Worm (Caenorhabditis elegans) whole organism, L4/young adult: ENCODE results near the gene catp-8.

Experiments
- dao-5 ChIP-seq: sonication (generic microtip); optimal IDR thresholded peaks from 2 replicates; lab custom pipeline; 2016; ENCODE audit warnings: missing genotype, missing genetic modification characterization, moderate library complexity, missing compliant biosample characterization
- him-1 ChIP-seq: sonication (generic microtip); optimal IDR thresholded peaks from 2 replicates; lab custom pipeline; 2016; ENCODE audit warnings: missing genotype, missing genetic modification reagents, missing genetic modification characterization, missing compliant biosample characterization

DNA sequence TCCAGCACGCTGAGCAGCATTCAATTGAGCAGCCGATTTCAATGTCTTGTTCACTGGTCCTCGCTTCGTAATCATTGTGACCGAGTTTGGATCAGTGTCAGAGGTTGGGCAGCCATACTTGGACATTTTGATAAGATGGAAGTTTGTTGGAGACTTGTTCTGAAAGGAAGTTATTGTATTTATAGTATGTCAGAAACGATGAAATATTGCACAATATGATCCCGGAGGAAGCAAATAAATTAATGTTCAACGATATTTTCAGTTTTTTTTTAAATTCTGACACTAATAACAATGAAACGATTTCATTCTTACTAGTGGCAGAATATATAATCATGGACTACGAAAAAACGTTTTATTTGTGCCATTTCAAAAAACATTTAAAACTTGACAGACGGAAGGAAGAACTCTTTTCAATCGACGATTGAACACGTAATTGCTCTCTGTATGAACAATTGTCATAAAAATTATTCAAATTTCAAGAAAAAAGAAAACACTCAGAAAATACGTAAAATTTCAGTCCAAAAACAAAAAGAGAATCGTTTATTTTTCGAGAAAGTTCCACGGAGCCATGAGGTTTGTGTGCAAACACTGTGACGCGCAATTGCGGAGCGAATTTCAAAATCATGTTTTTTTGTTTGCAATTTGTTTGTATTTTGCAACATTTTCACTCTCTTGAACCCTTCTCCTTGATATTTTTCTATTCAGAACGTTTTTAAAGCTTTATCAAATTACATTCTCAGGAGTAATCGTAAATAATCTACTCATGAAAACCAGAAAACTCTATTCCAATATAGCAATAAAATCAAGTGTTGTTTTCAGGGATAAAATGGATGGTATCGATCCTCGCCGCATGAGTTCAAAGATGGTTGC, 1.2 kb upstream of the catp-8 start, which contains the start of the genes mbf-1 and nse-4:
- TF ChIP-seq dao-5 (tag; lab: Kevin White, UChicago) (no peak), him-1 (tag; lab: Kevin White, UChicago) (no peak)
